Worm (Caenorhabditis elegans) whole organism, L2 larva: ENCODE results near the gene nhr-243.

Experiments
- C34F6.9 ChIP-seq: fragments of 150-350 bp; optimal IDR thresholded peaks from 2 replicates; lab custom pipeline; 2014; ENCODE audit warnings: missing biosample characterization, missing genetic modification characterization
- F13H6.1 ChIP-seq: sonication (generic microtip); optimal IDR thresholded peaks from 2 replicates; lab custom pipeline; 2016; ENCODE audit warnings: missing genetic modification characterization, missing compliant biosample characterization
- R02D3.7 ChIP-seq: fragments of 150-350 bp; optimal IDR thresholded peaks from 2 replicates; lab custom pipeline; 2014; ENCODE audit warnings: missing biosample characterization, missing genetic modification characterization
- alr-1 ChIP-seq: fragments of 150-350 bp; optimal IDR thresholded peaks from 2 replicates; lab custom pipeline; 2014; ENCODE audit warnings: missing biosample characterization, missing genetic modification characterization
- ama-1 ChIP-seq: fragments of 150-350 bp; optimal IDR thresholded peaks from 2 replicates; lab custom pipeline; 2018; ENCODE audit warnings: inconsistent platforms
- blmp-1 ChIP-seq: sonication (generic microtip); optimal IDR thresholded peaks from 2 replicates; lab custom pipeline; 2017; ENCODE audit warnings: missing genetic modification characterization, mild to moderate bottlenecking, missing compliant biosample characterization, antibody characterized with exemption, moderate library complexity; ENCODE audit not compliant: insufficient read depth
- ceh-16 ChIP-seq: fragments of 150-350 bp; optimal IDR thresholded peaks from 2 replicates; lab custom pipeline; 2014; ENCODE audit warnings: missing biosample characterization, missing genetic modification characterization
- crh-2 ChIP-seq: sonication (generic microtip); optimal IDR thresholded peaks from 2 replicates; lab custom pipeline; 2017; ENCODE audit warnings: missing biosample characterization, missing genetic modification characterization
- dmd-4 ChIP-seq: sonication (generic microtip); optimal IDR thresholded peaks from 2 replicates; lab custom pipeline; 2017; ENCODE audit warnings: missing biosample characterization, missing genetic modification characterization
- egl-27 ChIP-seq: sonication (generic microtip); optimal IDR thresholded peaks from 3 replicates; lab custom pipeline; 2017; ENCODE audit warnings: missing biosample characterization, missing genetic modification reagents, missing genetic modification characterization
- elt-3 ChIP-seq: sonication (generic microtip); optimal IDR thresholded peaks from 2 replicates; lab custom pipeline; 2017; ENCODE audit warnings: missing biosample characterization, missing genetic modification characterization
- fos-1 ChIP-seq: fragments of 150-350 bp; optimal IDR thresholded peaks from 2 replicates; lab custom pipeline; 2014; ENCODE audit warnings: missing biosample characterization, missing genetic modification characterization
- gmeb-1 ChIP-seq: fragments of 150-350 bp; optimal IDR thresholded peaks from 2 replicates; lab custom pipeline; 2014; ENCODE audit warnings: missing biosample characterization, missing genetic modification characterization
- lin-13 ChIP-seq: fragments of 150-350 bp; optimal IDR thresholded peaks from 2 replicates; lab custom pipeline; 2014; ENCODE audit warnings: missing biosample characterization, missing genetic modification reagents, missing genetic modification characterization
- lin-39 ChIP-seq: fragments of 150-350 bp; optimal IDR thresholded peaks from 2 replicates; lab custom pipeline; 2014; ENCODE audit warnings: missing biosample characterization, missing genetic modification reagents, missing genetic modification characterization
- lsy-2 ChIP-seq, 2 experiments: fragments of 150-350 bp in 1 of 2; sonication (generic microtip) in 1 of 2; optimal IDR thresholded peaks; 2 replicates each; lab custom pipeline; 2014 to 2017; ENCODE audit warnings: missing biosample characterization in 2 of 2, missing genetic modification characterization in 2 of 2
- mab-5 ChIP-seq: fragments of 150-350 bp; optimal IDR thresholded peaks from 2 replicates; lab custom pipeline; 2014; ENCODE audit warnings: missing biosample characterization, missing genetic modification characterization
- mbf-1 ChIP-seq: sonication (generic microtip); optimal IDR thresholded peaks from 2 replicates; lab custom pipeline; 2017; ENCODE audit warnings: missing biosample characterization, missing genetic modification characterization
- mdl-1 ChIP-seq, 2 experiments: fragments of 150-350 bp in 1 of 2; sonication (generic microtip) in 1 of 2; optimal IDR thresholded peaks; 2 replicates each; lab custom pipeline; 2017; ENCODE audit warnings: missing biosample characterization in 2 of 2, missing genetic modification characterization in 2 of 2
- nhr-10 ChIP-seq: sonication (generic microtip); optimal IDR thresholded peaks from 2 replicates; lab custom pipeline; 2017; ENCODE audit warnings: missing biosample characterization, missing genetic modification characterization
- nhr-12 ChIP-seq: fragments of 150-350 bp; optimal IDR thresholded peaks from 2 replicates; lab custom pipeline; 2014; ENCODE audit warnings: missing biosample characterization, missing genetic modification characterization
- nhr-129 ChIP-seq: fragments of 150-350 bp; optimal IDR thresholded peaks from 2 replicates; lab custom pipeline; 2014; ENCODE audit warnings: missing biosample characterization, missing genetic modification characterization
- nhr-23 ChIP-seq: fragments of 150-350 bp; optimal IDR thresholded peaks from 2 replicates; lab custom pipeline; 2014; ENCODE audit warnings: missing biosample characterization, missing genetic modification reagents, missing genetic modification characterization
- nhr-237 ChIP-seq: fragments of 150-350 bp; optimal IDR thresholded peaks from 2 replicates; lab custom pipeline; 2014; ENCODE audit warnings: missing biosample characterization, missing genetic modification characterization
- peb-1 ChIP-seq: fragments of 150-350 bp; optimal IDR thresholded peaks from 2 replicates; lab custom pipeline; 2014; ENCODE audit warnings: missing biosample characterization, missing genetic modification characterization
- sem-4 ChIP-seq: fragments of 150-350 bp; optimal IDR thresholded peaks from 2 replicates; lab custom pipeline; 2014; ENCODE audit warnings: missing biosample characterization, missing genetic modification reagents, missing genetic modification characterization
- skn-1 ChIP-seq: sonication (generic microtip); optimal IDR thresholded peaks from 2 replicates; lab custom pipeline; 2017; ENCODE audit warnings: missing biosample characterization, missing genetic modification characterization
- snpc-4 ChIP-seq: fragments of 150-350 bp; optimal IDR thresholded peaks from 2 replicates; lab custom pipeline; 2014; ENCODE audit warnings: missing biosample characterization, missing genetic modification characterization
- unc-39 ChIP-seq: fragments of 150-350 bp; optimal IDR thresholded peaks from 2 replicates; lab custom pipeline; 2014; ENCODE audit warnings: missing biosample characterization, missing genetic modification characterization
- unc-55 ChIP-seq: fragments of 150-350 bp; sonication (generic microtip); optimal IDR thresholded peaks from 3 replicates; lab custom pipeline; 2014; ENCODE audit warnings: missing biosample characterization, missing genetic modification reagents, missing genetic modification characterization
- unc-62 ChIP-seq: fragments of 150-350 bp; optimal IDR thresholded peaks from 2 replicates; lab custom pipeline; 2014; ENCODE audit warnings: missing biosample characterization, missing genetic modification reagents, missing genetic modification characterization
- zag-1 ChIP-seq: fragments of 150-350 bp; optimal IDR thresholded peaks from 2 replicates; lab custom pipeline; 2014; ENCODE audit warnings: missing biosample characterization, missing genetic modification characterization
- ztf-11 ChIP-seq: sonication (generic microtip); optimal IDR thresholded peaks from 2 replicates; lab custom pipeline; 2017; ENCODE audit warnings: missing biosample characterization, missing genetic modification characterization

Gene nhr-243

ce11 chrV:18870955-18871354, 29.4 kb downstream of the nhr-243 start:
- no peak for TF ChIP-seq mbf-1
- no peak for TF ChIP-seq nhr-237
- TF ChIP-seq fos-1: peak; percentile 56
- TF ChIP-seq, all 48 proteins: peak for 1

ce11 chrV:18868517-18868916, 31.8 kb downstream of the nhr-243 start:
- no peak for TF ChIP-seq zag-1 (tag; lab: Kevin White, UChicago)
- TF ChIP-seq unc-62 (GFP tag; lab: Kevin White, UChicago): no peak
- peak; percentile 65 for TF ChIP-seq fos-1
- no peak for TF ChIP-seq F13H6.1 (tag; lab: Kevin White, UChicago)
- TF ChIP-seq egl-27 (tag; lab: Kevin White, UChicago): no peak
- TF ChIP-seq lin-13: peak; percentile 7
- TF ChIP-seq C34F6.9 (tag; lab: Kevin White, UChicago): peak; percentile 37
- TF ChIP-seq R02D3.7 (tag; lab: Kevin White, UChicago): no peak
- TF ChIP-seq ama-1 (lab: Kevin White, UChicago): no peak
- no peak for TF ChIP-seq blmp-1
- TF ChIP-seq elt-3 (tag; lab: Kevin White, UChicago): no peak
- no peak for TF ChIP-seq unc-39
- TF ChIP-seq nhr-23: no peak
- TF ChIP-seq nhr-129 (tag; lab: Kevin White, UChicago): peak; percentile 64
- TF ChIP-seq gmeb-1 (tag; lab: Kevin White, UChicago): peak; percentile 28
- no peak for TF ChIP-seq peb-1 (tag; lab: Kevin White, UChicago)
- no peak for TF ChIP-seq ceh-16 (tag; lab: Kevin White, UChicago)
- peak; percentile 28 for TF ChIP-seq unc-55 (GFP tag; lab: Kevin White, UChicago)
- no peak for TF ChIP-seq snpc-4 (tag; lab: Kevin White, UChicago)
- peak in 1 of 2 experiments; percentile 42 for TF ChIP-seq lsy-2 (tag; optimal IDR thresholded peaks at IDR 0.05; lab: Kevin White, UChicago)
- no peak for TF ChIP-seq sem-4 (tag; lab: Kevin White, UChicago)
- TF ChIP-seq crh-2 (tag; lab: Kevin White, UChicago): peak; percentile 78
- TF ChIP-seq, all 48 proteins: peak for 8

ce11 chrV:18859121-18859520, 41.2 kb downstream of the nhr-243 start, which contains the start of gene wars-1:
Gene wars-1 (minus strand): TSS chrV:18859221.
- TF ChIP-seq mdl-1 (tag; optimal IDR thresholded peaks at IDR 0.05; lab: Kevin White, UChicago) (no peak), lsy-2 (tag; optimal IDR thresholded peaks at IDR 0.05; lab: Kevin White, UChicago) (no peak)

- no peak for TF ChIP-seq snpc-4 (tag; lab: Kevin White, UChicago)
- TF ChIP-seq ama-1 (lab: Kevin White, UChicago): no peak
- TF ChIP-seq skn-1 (tag; lab: Kevin White, UChicago): peak; percentile 79
- no peak for TF ChIP-seq blmp-1
- TF ChIP-seq dmd-4 (tag; lab: Kevin White, UChicago): no peak
- TF ChIP-seq fos-1: peak; percentile 61
Observed at ce11 chrV:18854788-18855187, 45.5 kb downstream of the nhr-243 start.

- TF ChIP-seq lsy-2 (tag; optimal IDR thresholded peaks at IDR 0.05; lab: Kevin White, UChicago) (no peak), peb-1 (tag; lab: Kevin White, UChicago) (no peak), unc-62 (GFP tag; lab: Kevin White, UChicago) (no peak), lin-39 (tag; lab: Kevin White, UChicago) (no peak)
Observed at ce11 chrV:18848578-18848977, 51.8 kb downstream of the nhr-243 start.

ce11 chrV:18846480-18846879, 53.9 kb downstream of the nhr-243 start, which contains the start of gene nhr-230:
Gene nhr-230 (plus strand): TSS chrV:18846780.
- no peak for TF ChIP-seq C34F6.9 (tag; lab: Kevin White, UChicago)
- TF ChIP-seq sem-4 (tag; lab: Kevin White, UChicago): no peak
- no peak for TF ChIP-seq lin-39 (tag; lab: Kevin White, UChicago)
- TF ChIP-seq nhr-129 (tag; lab: Kevin White, UChicago): no peak
- TF ChIP-seq blmp-1: no peak
- TF ChIP-seq nhr-12 (tag; lab: Kevin White, UChicago): no peak
- TF ChIP-seq zag-1 (tag; lab: Kevin White, UChicago): no peak
- no peak for TF ChIP-seq nhr-23
- no peak for TF ChIP-seq mab-5 (tag; lab: Kevin White, UChicago)
- TF ChIP-seq nhr-10 (tag; lab: Kevin White, UChicago): no peak
- no peak for TF ChIP-seq ztf-11
- TF ChIP-seq fos-1: no peak
- no peak for TF ChIP-seq F13H6.1 (tag; lab: Kevin White, UChicago)
- TF ChIP-seq alr-1 (tag; lab: Kevin White, UChicago): no peak
